Fruit fly (Drosophila melanogaster) whole organism, adult: ENCODE measurements around the gene mRpL32.

Experiments
- CG12768 ChIP-seq: fragments of 200-800 bp; sonication (Bioruptor generic); optimal IDR thresholded peaks from 2 replicates; lab custom pipeline; 2017; ENCODE audit warnings: missing biosample characterization, missing genetic modification characterization, mild to moderate bottlenecking, moderate library complexity, missing genetic modification reagents
- CG14711 ChIP-seq: fragments of 200-800 bp; sonication (Bioruptor generic); optimal IDR thresholded peaks from 2 replicates; lab custom pipeline; 2018; ENCODE audit warnings: missing biosample characterization, mild to moderate bottlenecking, missing genetic modification characterization, moderate library complexity
- CG1620 ChIP-seq: fragments of 200-800 bp; sonication (Bioruptor generic); optimal IDR thresholded peaks from 2 replicates; lab custom pipeline; 2016; ENCODE audit warnings: missing biosample characterization, missing genetic modification characterization
- CG33017 ChIP-seq: fragments of 200-800 bp; sonication (Bioruptor generic); optimal IDR thresholded peaks from 2 replicates; lab custom pipeline; 2018; ENCODE audit warnings: missing biosample characterization, mild to moderate bottlenecking, missing genetic modification characterization, moderate library complexity
- CG5204 ChIP-seq: fragments of 200-800 bp; sonication (Bioruptor generic); optimal IDR thresholded peaks from 2 replicates; lab custom pipeline; 2016; ENCODE audit warnings: missing biosample characterization, missing genetic modification characterization
- CG7045 ChIP-seq: fragments of 200-800 bp; sonication (Bioruptor generic); optimal IDR thresholded peaks from 2 replicates; lab custom pipeline; 2017; ENCODE audit warnings: missing biosample characterization, mild to moderate bottlenecking, missing genetic modification characterization
- CG7101 ChIP-seq: fragments of 200-800 bp; sonication (Bioruptor generic); optimal IDR thresholded peaks from 2 replicates; lab custom pipeline; 2018; ENCODE audit warnings: missing biosample characterization, mild to moderate bottlenecking, missing genetic modification characterization, moderate library complexity
- Mnt ChIP-seq: fragments of 200-800 bp; sonication (Bioruptor generic); optimal IDR thresholded peaks from 2 replicates; lab custom pipeline; 2016; ENCODE audit warnings: missing biosample characterization, mild to moderate bottlenecking, missing genetic modification characterization
- bab1 ChIP-seq: fragments of 200-800 bp; sonication (Bioruptor generic); optimal IDR thresholded peaks from 3 replicates; lab custom pipeline; 2019; ENCODE audit warnings: missing biosample characterization, mild to moderate bottlenecking, missing genetic modification characterization, moderate library complexity
- tj ChIP-seq: fragments of 200-800 bp; sonication (Bioruptor generic); optimal IDR thresholded peaks from 3 replicates; lab custom pipeline; 2017; ENCODE audit warnings: missing biosample characterization, mild to moderate bottlenecking, missing genetic modification characterization, moderate library complexity
- toe ChIP-seq: fragments of 200-800 bp; sonication (Bioruptor generic); optimal IDR thresholded peaks from 2 replicates; lab custom pipeline; 2016; ENCODE audit warnings: missing biosample characterization, missing genetic modification characterization

DNA sequence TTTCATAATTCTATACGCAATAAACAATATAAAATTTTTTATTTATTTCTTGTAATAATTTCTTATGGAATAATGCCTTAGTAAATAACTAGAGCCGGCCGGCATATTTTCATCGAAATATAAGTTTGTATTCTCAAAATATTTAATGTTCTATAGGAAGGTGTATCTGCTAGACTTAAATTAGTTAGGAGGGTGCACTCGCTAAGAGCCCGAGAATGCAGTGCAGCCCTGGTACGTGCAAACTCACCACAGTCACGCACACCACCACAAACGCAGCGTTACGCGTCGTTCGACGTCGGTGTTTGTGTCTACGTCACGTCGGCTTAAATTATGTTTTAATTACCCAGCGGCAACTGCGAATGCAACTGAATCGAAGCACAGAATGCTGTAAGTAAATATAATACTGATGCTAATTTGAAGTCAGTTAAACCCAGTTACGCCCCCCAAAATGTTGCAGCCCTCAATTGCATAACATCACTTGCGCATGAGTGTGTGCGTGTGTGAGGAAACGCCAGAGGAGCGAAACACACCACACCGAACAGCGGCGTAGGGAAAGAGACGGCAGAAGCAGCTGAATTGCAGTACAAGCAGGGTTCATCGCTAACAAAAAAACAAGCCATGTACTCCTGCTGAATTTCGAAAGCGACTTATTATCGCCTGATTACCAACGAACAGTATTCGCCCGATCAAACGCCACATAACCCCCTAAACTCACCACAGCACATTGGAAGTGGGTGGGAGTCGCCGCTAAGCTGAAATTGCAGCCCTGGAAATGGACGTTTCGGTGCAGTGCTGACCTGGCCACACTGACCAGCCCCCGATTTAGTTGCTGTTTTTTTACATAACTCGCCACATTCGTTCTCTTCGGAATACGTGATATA lies 32.0 kb upstream of the mRpL32 start, which contains the start of gene CG12054:
- TF ChIP-seq CG33017 (tag; lab: Kevin White, UChicago) (no peak), Mnt (GFP tag; lab: Kevin White, UChicago) (peak; percentile 15), tj (GFP tag; lab: Kevin White, UChicago) (no peak), CG7045 (no peak), CG14711 (tag; lab: Kevin White, UChicago) (no peak), CG5204 (GFP tag; lab: Kevin White, UChicago) (no peak), CG7101 (no peak), bab1 (GFP tag; lab: Kevin White, UChicago) (peak; percentile 3), toe (GFP tag; lab: Kevin White, UChicago) (no peak), CG1620 (GFP tag; lab: Kevin White, UChicago) (peak; percentile 19), CG12768 (GFP tag; lab: Kevin White, UChicago) (no peak)
